Fruit fly (Drosophila melanogaster) ovary, adult (tissue): ENCODE measurements around the gene HtrA2.
A peak's percentile ranks its signal among the peaks of the same experiment; 100 is the strongest.

ENCODE experiments used
- CG17801 ChIP-seq: fragments of 200-800 bp; optimal IDR thresholded peaks from 2 replicates; lab custom pipeline; 2019; ENCODE audit warnings: missing biosample characterization, mild to moderate bottlenecking, missing genetic modification characterization, moderate library complexity; ENCODE audit not compliant: partially characterized antibody

HtrA2 gene

dm6 chr3R:14493936-14494335, 17.6 kb downstream of the HtrA2 start:
- TF ChIP-seq CG17801: no peak

- TF ChIP-seq CG17801: no peak
Observed at dm6 chr3R:14492287-14492889, 19.1 kb downstream of the HtrA2 start.

DNA sequence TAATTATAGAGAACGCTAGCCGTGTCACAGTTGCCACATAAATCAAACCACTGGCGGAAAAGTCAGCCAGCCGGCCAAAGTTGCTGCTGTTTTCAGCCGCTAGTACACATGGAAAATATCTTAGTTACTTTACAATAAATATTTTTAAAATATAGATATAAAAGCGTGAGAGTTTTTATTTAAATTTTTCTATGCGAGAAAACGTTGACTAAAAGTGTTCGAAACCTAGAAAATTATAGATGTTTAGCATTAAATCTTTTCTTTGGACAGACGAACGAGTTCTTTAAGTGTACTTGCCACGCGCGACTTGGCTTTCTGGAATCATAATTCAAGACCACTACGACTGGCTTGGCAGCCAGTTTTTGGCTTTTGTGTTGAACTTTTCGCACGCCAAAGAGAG, 25.0 kb downstream of the HtrA2 start:
- TF ChIP-seq CG17801: no peak

DNA sequence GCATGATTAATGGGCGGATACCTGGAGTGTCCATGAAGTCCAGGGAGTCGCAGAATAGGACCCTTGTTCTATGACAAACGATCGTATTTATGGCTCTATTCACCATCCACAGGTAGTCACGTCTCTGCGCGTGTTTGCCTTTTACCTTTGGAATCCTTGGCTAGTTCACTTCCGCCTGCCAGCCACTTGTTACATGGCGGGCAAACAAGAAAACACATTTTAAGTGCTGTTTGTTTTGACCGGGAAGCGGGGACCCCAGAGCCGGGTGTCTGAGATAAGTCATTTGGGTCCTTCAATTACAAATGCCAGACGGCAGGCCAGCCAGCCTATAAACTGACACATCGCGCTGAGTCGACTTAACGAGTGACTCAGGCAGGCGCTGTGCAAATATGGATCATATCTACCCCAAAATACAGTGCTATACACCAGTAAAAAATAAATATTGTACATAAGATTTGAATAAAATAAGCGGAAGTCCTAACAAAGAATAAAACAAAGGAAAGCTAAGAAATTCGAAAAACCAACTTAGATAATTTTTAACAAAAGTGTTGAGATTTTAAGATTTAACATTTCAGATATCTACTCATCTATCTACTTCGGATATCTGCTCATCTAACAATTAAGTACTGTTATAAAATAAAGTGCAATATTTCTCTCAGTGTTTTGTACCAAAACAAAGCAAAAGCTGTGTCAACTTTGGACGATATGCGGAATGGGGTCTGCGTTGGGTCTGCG, 26.8 kb downstream of the HtrA2 start:
- no peak for TF ChIP-seq CG17801

DNA sequence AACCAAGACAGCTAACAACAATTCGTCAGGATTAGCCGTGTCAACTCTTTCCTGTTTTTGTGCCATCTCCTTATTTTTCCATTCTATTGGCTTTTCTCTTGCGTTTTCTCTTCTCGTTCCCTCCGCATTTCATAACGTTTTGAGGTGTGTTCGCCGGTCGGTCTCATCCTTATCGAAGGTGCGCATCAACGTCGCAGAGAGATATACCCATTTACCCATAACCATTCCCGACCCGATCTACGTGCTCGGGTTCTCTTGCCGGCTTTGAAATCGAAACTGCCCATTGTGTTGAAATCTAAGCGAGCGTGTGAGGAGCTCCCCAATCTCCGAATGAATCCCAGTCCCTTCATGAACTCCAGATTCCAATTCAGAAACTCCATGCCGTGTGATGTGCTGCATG, 28.5 kb downstream of the HtrA2 start:
- no peak for TF ChIP-seq CG17801

DNA sequence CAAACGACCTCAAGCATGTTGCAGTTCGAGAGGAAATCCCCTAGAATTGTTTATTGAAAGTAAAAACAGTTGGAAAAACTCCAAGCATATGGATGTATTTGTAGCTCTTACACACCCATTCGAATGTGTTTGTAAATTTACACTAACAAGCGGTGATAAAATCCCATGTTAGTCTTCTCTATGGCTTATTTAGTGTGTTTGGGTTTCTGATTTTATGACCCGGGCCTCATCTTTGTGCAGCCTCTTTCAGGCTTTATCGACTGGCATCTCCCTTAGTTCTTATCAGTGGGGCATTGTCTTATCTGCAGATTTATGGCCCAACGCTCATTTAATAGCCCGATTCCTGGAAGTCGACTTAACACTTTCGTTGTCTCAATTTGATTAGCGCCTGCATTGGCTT, 29.5 kb downstream of the HtrA2 start:
- no peak for TF ChIP-seq CG17801

DNA sequence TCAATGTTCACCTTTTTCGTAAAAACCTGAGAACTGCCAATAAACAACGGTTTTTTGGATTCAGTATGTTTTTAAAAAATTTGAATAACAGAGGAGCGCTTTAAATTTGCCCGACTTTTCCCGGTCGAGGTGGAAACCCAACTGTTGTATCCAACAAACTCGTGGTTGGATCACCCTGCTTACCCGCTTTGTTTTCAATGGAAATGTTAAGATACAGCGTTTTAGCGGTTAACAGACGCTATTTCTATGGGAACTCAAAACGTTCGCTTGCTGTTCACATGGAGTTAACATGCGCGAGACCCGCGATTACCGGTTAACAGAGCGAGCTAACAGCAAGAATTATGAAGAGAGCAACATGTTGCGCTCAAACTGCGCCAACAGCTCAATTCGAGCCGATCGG, 29.9 kb downstream of the HtrA2 start, which contains the start of gene cv-c:
cv-c (minus strand) TSS at position 145 of the 400 bp plus-strand sequence.
- peak; percentile 32 for TF ChIP-seq CG17801

dm6 chr3R:14479623-14480194, 31.8 kb downstream of the HtrA2 start:
- TF ChIP-seq CG17801: no peak

DNA sequence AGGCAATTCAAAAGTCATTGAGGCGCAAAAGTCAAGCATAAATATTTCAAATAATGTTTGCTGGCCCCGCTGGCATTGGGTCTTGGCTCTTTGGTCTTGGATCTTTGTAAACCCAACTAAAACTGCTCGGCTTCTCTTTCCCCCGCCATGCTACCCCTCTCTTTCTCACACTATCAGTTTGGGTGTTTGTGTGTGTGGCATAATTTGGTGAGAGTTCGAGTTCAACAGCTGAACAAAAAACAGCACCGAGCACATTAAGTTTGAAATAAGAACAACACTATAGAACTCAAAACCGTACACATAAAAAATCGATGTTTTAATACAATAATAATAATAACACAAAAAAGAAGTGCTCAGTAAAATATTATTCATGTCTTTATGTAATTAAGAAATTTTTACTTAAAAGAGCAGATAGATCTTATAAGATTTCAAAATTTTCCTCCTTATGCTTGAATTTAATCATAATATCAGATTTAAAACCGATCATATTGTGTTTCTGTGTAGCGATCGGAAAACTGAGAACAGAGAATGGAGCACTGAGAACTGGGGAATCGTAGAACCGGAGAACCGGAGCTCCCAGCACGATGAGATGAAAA, 33.0 kb downstream of the HtrA2 start:
- TF ChIP-seq CG17801: no peak

dm6 chr3R:14477877-14478437, 33.6 kb downstream of the HtrA2 start:
- no peak for TF ChIP-seq CG17801

dm6 chr3R:14477085-14477762, 34.3 kb downstream of the HtrA2 start:
- no peak for TF ChIP-seq CG17801

DNA sequence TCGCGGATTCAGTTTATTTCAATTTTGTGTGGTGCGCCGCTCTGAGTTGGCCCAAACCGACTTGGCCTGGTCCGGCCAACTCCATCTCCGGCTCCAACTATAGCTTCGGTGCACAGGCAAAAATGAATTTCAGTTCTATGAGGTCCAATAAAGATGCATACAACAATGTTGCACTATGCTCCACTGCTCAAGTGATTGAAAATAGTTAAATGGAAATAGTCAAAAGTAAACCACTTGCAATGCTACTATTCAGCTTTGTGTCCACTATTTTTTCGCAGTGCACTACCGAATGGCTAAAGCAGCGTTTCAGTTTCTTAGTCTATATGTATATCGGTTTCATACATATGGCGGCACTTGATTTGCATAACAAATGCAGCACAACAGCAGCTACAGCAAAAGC, 35.2 kb downstream of the HtrA2 start:
- no peak for TF ChIP-seq CG17801

DNA sequence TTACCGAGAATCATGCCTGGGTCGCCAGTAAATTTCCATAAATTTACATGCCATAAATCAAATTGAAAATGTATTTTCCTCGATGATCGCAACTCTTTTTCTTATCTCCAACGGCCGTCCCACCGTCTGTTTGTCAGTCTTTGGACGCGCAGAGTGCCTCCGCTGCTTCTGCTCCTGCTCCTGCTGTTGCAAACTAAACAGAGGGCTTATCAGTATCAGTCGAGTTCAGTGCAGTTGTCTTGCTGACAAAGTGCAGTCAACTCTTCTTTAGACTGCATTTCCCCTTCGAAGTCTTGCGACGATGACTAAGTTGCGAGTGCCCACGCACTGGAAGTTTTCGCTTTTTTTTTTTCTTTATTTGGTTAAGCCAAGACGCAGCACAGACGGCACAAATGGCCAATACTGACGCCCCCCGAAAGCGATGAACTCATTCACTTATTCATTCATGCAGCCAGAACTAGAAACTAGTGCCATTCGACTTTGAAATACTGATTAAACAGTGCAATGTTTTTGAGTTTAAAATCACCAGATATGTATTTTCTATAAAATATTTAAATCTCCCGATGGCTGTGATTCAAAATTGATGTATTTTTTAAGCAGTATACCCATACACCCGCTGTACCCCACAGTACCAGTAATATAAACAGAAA, 37.3 kb downstream of the HtrA2 start:
- TF ChIP-seq CG17801: no peak

- TF ChIP-seq CG17801: no peak
Observed at dm6 chr3R:14473574-14473973, 37.9 kb downstream of the HtrA2 start.

DNA sequence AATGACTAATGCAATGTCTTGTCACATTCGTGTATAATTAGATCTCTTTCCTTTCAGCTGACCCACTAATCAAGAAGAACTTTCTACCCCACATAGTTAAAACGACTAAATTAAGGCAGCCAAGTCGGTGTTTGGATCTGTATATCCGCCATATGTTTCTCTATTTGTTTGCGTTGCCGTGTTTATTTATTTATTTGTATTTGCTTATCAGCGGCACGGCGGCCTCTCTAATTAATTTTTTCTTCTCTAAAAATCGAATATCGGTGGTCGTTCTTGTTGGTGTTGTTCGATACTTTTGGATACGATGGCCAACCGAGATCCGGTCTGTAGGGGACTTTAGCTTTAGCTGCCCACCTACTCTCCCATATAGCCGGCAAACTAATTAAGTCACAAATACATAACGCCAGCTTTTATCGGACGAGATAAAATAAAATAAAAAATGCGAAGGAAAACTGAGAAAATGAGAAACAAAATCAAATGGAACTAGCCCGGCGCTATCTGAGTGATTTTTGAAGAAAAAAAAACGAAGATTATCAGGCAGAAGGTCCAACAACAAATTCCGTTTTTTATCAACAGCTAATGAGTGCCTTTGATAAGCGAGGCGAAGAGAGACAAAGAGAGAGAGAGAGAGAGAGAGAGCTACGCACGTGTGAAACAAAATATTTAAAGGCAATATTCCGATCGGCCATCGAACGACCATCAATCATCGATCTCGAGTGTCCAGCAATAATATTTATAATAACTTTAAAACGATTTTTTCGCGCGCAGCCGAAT, 38.7 kb downstream of the HtrA2 start:
- no peak for TF ChIP-seq CG17801
